Worm (Caenorhabditis elegans) whole organism, young adult: Measurements from ENCODE around the gene clec-176.

Experiments used
- B0019.2 ChIP-seq: fragments of 200-800 bp; sonication (Bioruptor generic); conservative IDR thresholded peaks from 2 replicates; pipeline ENCODE4 v1.3.6; 2022; ENCODE audit warnings: missing genetic modification reagents, missing genetic modification characterization, missing compliant biosample characterization
- C17E4.6 ChIP-seq: fragments of 200-800 bp; sonication (Bioruptor generic); IDR thresholded peaks from 2 replicates; pipeline ENCODE4 v1.3.6; 2022; ENCODE audit warnings: missing genetic modification reagents, missing genetic modification characterization, missing compliant biosample characterization
- D2030.7 ChIP-seq: fragments of 200-800 bp; sonication (Bioruptor generic); IDR thresholded peaks from 2 replicates; pipeline ENCODE4 v1.3.6; 2022; ENCODE audit warnings: missing genetic modification reagents, missing genetic modification characterization, missing compliant biosample characterization
- F10E7.11 ChIP-seq: sonication (generic microtip); optimal IDR thresholded peaks from 2 replicates; lab custom pipeline; 2017; ENCODE audit warnings: mild to moderate bottlenecking, missing genetic modification characterization, moderate library complexity, missing compliant biosample characterization
- Y53G8AR.9 ChIP-seq: fragments of 200-800 bp; sonication (Bioruptor generic); conservative IDR thresholded peaks from 2 replicates; pipeline ENCODE4 v1.3.6; 2022; ENCODE audit warnings: missing genetic modification reagents, missing genetic modification characterization, missing compliant biosample characterization
- aptf-2 ChIP-seq: fragments of 200-800 bp; sonication (Bioruptor generic); conservative IDR thresholded peaks from 2 replicates; pipeline ENCODE4 v1.3.6; 2022; ENCODE audit warnings: missing genetic modification reagents, missing genetic modification characterization, missing compliant biosample characterization
- attf-5 ChIP-seq: fragments of 200-800 bp; sonication (Bioruptor generic); optimal IDR thresholded peaks from 2 replicates; lab custom pipeline; 2018; ENCODE audit warnings: mild to moderate bottlenecking, missing genetic modification characterization, missing compliant biosample characterization
- cebp-2 ChIP-seq: fragments of 200-800 bp; sonication (Bioruptor generic); IDR thresholded peaks from 2 replicates; pipeline ENCODE4 v1.3.6; 2022; ENCODE audit warnings: missing genetic modification characterization, missing compliant biosample characterization
- ceh-58 ChIP-seq: fragments of 200-800 bp; sonication (Bioruptor generic); IDR thresholded peaks from 2 replicates; pipeline ENCODE4 v1.3.6; 2022; ENCODE audit warnings: missing genetic modification characterization, missing compliant biosample characterization
- ceh-91 ChIP-seq: fragments of 200-800 bp; sonication (Bioruptor generic); IDR thresholded peaks from 2 replicates; pipeline ENCODE4 v1.3.6; 2022; ENCODE audit warnings: missing genetic modification reagents, missing genetic modification characterization, missing compliant biosample characterization
- egl-18 ChIP-seq: fragments of 200-800 bp; sonication (Bioruptor generic); IDR thresholded peaks from 2 replicates; pipeline ENCODE4 v1.3.6; 2022; ENCODE audit warnings: missing genetic modification reagents, missing genetic modification characterization, missing compliant biosample characterization
- egrh-3 ChIP-seq: fragments of 200-800 bp; sonication (Bioruptor generic); IDR thresholded peaks from 2 replicates; pipeline ENCODE4 v1.3.6; 2022; ENCODE audit warnings: missing genetic modification reagents, missing genetic modification characterization, missing compliant biosample characterization
- ekl-4 ChIP-seq: fragments of 200-800 bp; sonication (Bioruptor generic); IDR thresholded peaks from 2 replicates; pipeline ENCODE4 v1.3.6; 2022; ENCODE audit warnings: missing genetic modification reagents, missing genetic modification characterization, missing compliant biosample characterization
- him-1 ChIP-seq: sonication (generic microtip); optimal IDR thresholded peaks from 2 replicates; lab custom pipeline; 2016; ENCODE audit warnings: missing genotype, missing genetic modification reagents, missing genetic modification characterization, missing compliant biosample characterization
- lag-1 ChIP-seq: fragments of 200-800 bp; sonication (Bioruptor generic); IDR thresholded peaks from 2 replicates; pipeline ENCODE4 v1.3.6; 2022; ENCODE audit warnings: missing genetic modification reagents, missing genetic modification characterization, missing compliant biosample characterization
- let-526 ChIP-seq: fragments of 200-800 bp; sonication (Bioruptor generic); IDR thresholded peaks from 2 replicates; pipeline ENCODE4 v1.3.6; 2022; ENCODE audit warnings: missing genetic modification reagents, missing genetic modification characterization, missing compliant biosample characterization
- let-607 ChIP-seq, 2 experiments: fragments of 200-800 bp in 1 of 2; sonication (Bioruptor generic) in 1 of 2; sonication (generic microtip) in 1 of 2; optimal IDR thresholded peaks; 2 replicates each; lab custom pipeline; 2016 to 2018; ENCODE audit warnings: mild to moderate bottlenecking in 2 of 2, missing compliant biosample characterization in 2 of 2, missing genetic modification characterization in 2 of 2, moderate library complexity in 2 of 2, missing genotype in 1 of 2
- lin-35 ChIP-seq, 3 experiments: fragments of 150-350 bp in 2 of 3; sonication (generic microtip) in 1 of 3; optimal IDR thresholded peaks; 2 replicates each; lab custom pipeline; 2014 to 2018; ENCODE audit warnings: missing biosample characterization in 3 of 3, missing genetic modification characterization in 3 of 3, missing genetic modification reagents in 3 of 3
- mcd-1 ChIP-seq: fragments of 200-800 bp; sonication (Bioruptor generic); IDR thresholded peaks from 2 replicates; pipeline ENCODE4 v1.3.6; 2022; ENCODE audit warnings: missing genetic modification reagents, missing genetic modification characterization, missing compliant biosample characterization
- mxl-1 ChIP-seq: sonication (generic microtip); optimal IDR thresholded peaks from 2 replicates; lab custom pipeline; 2016; ENCODE audit warnings: missing genetic modification characterization, missing compliant biosample characterization
- nfya-2 ChIP-seq: fragments of 200-800 bp; sonication (Bioruptor generic); IDR thresholded peaks from 2 replicates; pipeline ENCODE4 v1.3.6; 2022; ENCODE audit warnings: missing genetic modification reagents, missing genetic modification characterization, missing compliant biosample characterization
- nfyb-1 ChIP-seq: fragments of 200-800 bp; sonication (Bioruptor generic); IDR thresholded peaks from 2 replicates; pipeline ENCODE4 v1.3.6; 2022; ENCODE audit warnings: missing genetic modification reagents, missing genetic modification characterization, missing compliant biosample characterization
- rec-8 ChIP-seq, 2 experiments: sonication (generic microtip); optimal IDR thresholded peaks; 2 replicates each; lab custom pipeline; 2016; ENCODE audit warnings: mild to moderate bottlenecking in 2 of 2, missing genetic modification characterization in 2 of 2, missing genetic modification reagents in 2 of 2, missing genotype in 2 of 2, missing biosample characterization in 1 of 2, missing compliant biosample characterization in 1 of 2, moderate library complexity in 1 of 2
- repo-1 ChIP-seq: sonication (generic microtip); optimal IDR thresholded peaks from 2 replicates; lab custom pipeline; 2017; ENCODE audit warnings: mild to moderate bottlenecking, missing genetic modification characterization, missing compliant biosample characterization
- snpc-1.3 ChIP-seq: sonication (generic microtip); optimal IDR thresholded peaks from 2 replicates; lab custom pipeline; 2017; ENCODE audit warnings: missing genetic modification characterization, mild to moderate bottlenecking, missing compliant biosample characterization, antibody characterized with exemption, moderate library complexity, missing genotype, missing genetic modification reagents; ENCODE audit not compliant: insufficient read depth
- snpc-4 ChIP-seq, 5 experiments: fragments of 150-350 bp in 1 of 5; sonication (generic microtip) in 4 of 5; optimal IDR thresholded peaks; 2 replicates each; lab custom pipeline; 2014 to 2018; ENCODE audit warnings: missing genetic modification characterization in 5 of 5, missing biosample characterization in 3 of 5, antibody characterized with exemption in 2 of 5, mild to moderate bottlenecking in 2 of 5, missing compliant biosample characterization in 2 of 5, missing genotype in 2 of 5, moderate library complexity in 2 of 5, missing genetic modification reagents in 1 of 5
- tbx-9 ChIP-seq: sonication (generic microtip); optimal IDR thresholded peaks from 2 replicates; lab custom pipeline; 2016; ENCODE audit warnings: borderline replicate concordance, missing genetic modification characterization, inconsistent platforms, missing compliant biosample characterization
- unc-130 ChIP-seq: sonication (generic microtip); optimal IDR thresholded peaks from 2 replicates; lab custom pipeline; 2016; ENCODE audit warnings: missing genetic modification reagents, missing genetic modification characterization, missing compliant biosample characterization
- unc-62 ChIP-seq: fragments of 150-350 bp; optimal IDR thresholded peaks from 2 replicates; lab custom pipeline; 2014; ENCODE audit warnings: missing biosample characterization, missing genetic modification reagents, missing genetic modification characterization
- zfh-2 ChIP-seq: fragments of 200-800 bp; sonication (Bioruptor generic); conservative IDR thresholded peaks from 2 replicates; pipeline ENCODE4 v1.3.6; 2022; ENCODE audit warnings: missing genetic modification reagents, missing genetic modification characterization, missing compliant biosample characterization
- ztf-25 ChIP-seq: fragments of 200-800 bp; sonication (Bioruptor generic); IDR thresholded peaks from 2 replicates; pipeline ENCODE4 v1.3.6; 2022; ENCODE audit warnings: missing genetic modification reagents, missing genetic modification characterization, missing compliant biosample characterization

Gene clec-176

ce11 chrIV:4993128-4993527 is 9.3 kb downstream of the clec-176 start:
- TF ChIP-seq lag-1 (GFP tag; lab: Robert Waterston, UW) = no peak

ce11 chrIV:4995842-4996241 is 12.0 kb downstream of the clec-176 start, which contains the start of gene ssq-2:
Gene ssq-2, plus strand, starts transcription at chrIV:4996142.
- no peak for TF ChIP-seq ceh-91 (GFP tag; lab: Robert Waterston, UW)
- TF ChIP-seq repo-1 (tag; lab: Kevin White, UChicago) = no peak
- no peak for TF ChIP-seq unc-130 (GFP tag; lab: Kevin White, UChicago)
- no peak for TF ChIP-seq snpc-4 (GFP tag; optimal IDR thresholded peaks at IDR 0.05; lab: Kevin White, UChicago)
- TF ChIP-seq snpc-4 (tag; optimal IDR thresholded peaks at IDR 0.05; lab: Kevin White, UChicago) = no peak
- TF ChIP-seq nfyb-1 (GFP tag; lab: Robert Waterston, UW) = no peak
- no peak for TF ChIP-seq mxl-1 (tag; lab: Kevin White, UChicago)
- TF ChIP-seq aptf-2 = no peak
- TF ChIP-seq lin-35 (GFP tag; optimal IDR thresholded peaks at IDR 0.05; lab: Kevin White, UChicago) = no peak
- TF ChIP-seq lag-1 (GFP tag; lab: Robert Waterston, UW) = no peak
- TF ChIP-seq rec-8 (tag; optimal IDR thresholded peaks at IDR 0.05; lab: Kevin White, UChicago) = no peak
- TF ChIP-seq B0019.2 (GFP tag; lab: Robert Waterston, UW) = no peak
- no peak for TF ChIP-seq him-1 (tag; lab: Kevin White, UChicago)
- TF ChIP-seq ztf-25 = no peak
- TF ChIP-seq cebp-2 (GFP tag; lab: Robert Waterston, UW) = no peak
- TF ChIP-seq nfya-2 (GFP tag; lab: Robert Waterston, UW) = no peak

ce11 chrIV:4996956-4997355 is 13.1 kb downstream of the clec-176 start:
- TF ChIP-seq egl-18 (GFP tag; lab: Robert Waterston, UW) (no peak), zfh-2 (GFP tag; lab: Robert Waterston, UW) (peak; percentile 70), F10E7.11 (tag; lab: Kevin White, UChicago) (no peak), egrh-3 (GFP tag; lab: Robert Waterston, UW) (peak; percentile 86)

- TF ChIP-seq mcd-1 (GFP tag; lab: Robert Waterston, UW) = no peak
These were observed 18.6 kb downstream of the clec-176 start, which contains the start of gene pes-1 for ce11 chrIV:5002448-5002847. Gene pes-1, plus strand, starts transcription at chrIV:5002748.

- TF ChIP-seq let-607 (tag; optimal IDR thresholded peaks at IDR 0.05; lab: Kevin White, UChicago) (no peak), C17E4.6 (no peak), attf-5 (no peak), let-526 (no peak), Y53G8AR.9 (GFP tag; lab: Robert Waterston, UW) (no peak), unc-62 (GFP tag; lab: Kevin White, UChicago) (no peak), D2030.7 (GFP tag; lab: Robert Waterston, UW) (no peak), snpc-1.3 (tag; lab: Kevin White, UChicago) (no peak), ekl-4 (GFP tag; lab: Robert Waterston, UW) (no peak), ceh-58 (GFP tag; lab: Robert Waterston, UW) (no peak), tbx-9 (tag; lab: Kevin White, UChicago) (no peak)
These were observed 21.3 kb downstream of the clec-176 start for ce11 chrIV:5005154-5005553.
